Worm (Caenorhabditis elegans) whole organism, young adult: ENCODE results near the gene grl-13.
"Not testable (repeated sequence)": the region's sequence is repeated elsewhere in the genome, so short reads cannot be mapped to it uniquely, and the experiment has no call there.

Experiments
- B0035.1 ChIP-seq: sonication (generic microtip); optimal IDR thresholded peaks from 2 replicates; lab custom pipeline; 2016; ENCODE audit warnings: missing genetic modification characterization, mild to moderate bottlenecking, missing compliant biosample characterization, missing genotype, missing genetic modification reagents
- C06A6.2 ChIP-seq: fragments of 200-800 bp; sonication (Bioruptor generic); conservative IDR thresholded peaks from 2 replicates; pipeline ENCODE4 v1.3.6; 2022; ENCODE audit warnings: missing genetic modification characterization, missing compliant biosample characterization
- F55B11.4 ChIP-seq: sonication (generic microtip); optimal IDR thresholded peaks from 2 replicates; lab custom pipeline; 2016; ENCODE audit warnings: missing compliant biosample characterization, missing genetic modification characterization, borderline replicate concordance; ENCODE audit not compliant: insufficient read depth
- Y79H2A.3 ChIP-seq: fragments of 200-800 bp; sonication (Bioruptor generic); conservative IDR thresholded peaks from 2 replicates; pipeline ENCODE4 v1.3.6; 2022; ENCODE audit warnings: missing genetic modification reagents, missing genetic modification characterization, missing compliant biosample characterization
- Y95B8A.8 ChIP-seq: fragments of 200-800 bp; sonication (Bioruptor generic); IDR thresholded peaks from 2 replicates; pipeline ENCODE4 v1.3.6; 2022; ENCODE audit warnings: missing genetic modification reagents, missing genetic modification characterization, missing compliant biosample characterization
- dpl-1 ChIP-seq: fragments of 150-350 bp; optimal IDR thresholded peaks from 2 replicates; lab custom pipeline; 2014; ENCODE audit warnings: missing biosample characterization, missing genetic modification reagents, missing genetic modification characterization
- efl-1 ChIP-seq: fragments of 150-350 bp; optimal IDR thresholded peaks from 2 replicates; lab custom pipeline; 2014; ENCODE audit warnings: missing biosample characterization, missing genetic modification reagents, missing genetic modification characterization
- hlh-26 ChIP-seq: fragments of 200-800 bp; sonication (Bioruptor generic); conservative IDR thresholded peaks from 2 replicates; pipeline ENCODE4 v1.3.6; 2022; ENCODE audit warnings: missing genetic modification reagents, missing genetic modification characterization, missing compliant biosample characterization
- madf-3 ChIP-seq: fragments of 200-800 bp; sonication (Bioruptor generic); IDR thresholded peaks from 2 replicates; pipeline ENCODE4 v1.3.6; 2022; ENCODE audit warnings: missing genetic modification reagents, missing genetic modification characterization, missing compliant biosample characterization
- nhr-179 ChIP-seq: sonication (generic microtip); optimal IDR thresholded peaks from 2 replicates; lab custom pipeline; 2016; ENCODE audit warnings: mild to moderate bottlenecking, missing genetic modification characterization, missing compliant biosample characterization
- rpc-1 ChIP-seq, 2 experiments: fragments of 150-350 bp in 1 of 2; sonication (generic microtip) in 1 of 2; optimal IDR thresholded peaks; 2 replicates each; lab custom pipeline; 2014 to 2018; ENCODE audit warnings: missing biosample characterization in 1 of 2, missing genetic modification characterization in 1 of 2, missing genetic modification reagents in 1 of 2, missing genotype in 1 of 2
- sea-2 ChIP-seq: fragments of 200-800 bp; sonication (Bioruptor generic); IDR thresholded peaks from 2 replicates; pipeline ENCODE4 v1.3.6; 2022; ENCODE audit warnings: missing genetic modification characterization, missing compliant biosample characterization
- unc-62 ChIP-seq: fragments of 150-350 bp; optimal IDR thresholded peaks from 2 replicates; lab custom pipeline; 2014; ENCODE audit warnings: missing biosample characterization, missing genetic modification reagents, missing genetic modification characterization

ce11 chrV:4333518-4333917, 30.9 kb downstream of the grl-13 start:
- not testable (repeated sequence) for TF ChIP-seq Y95B8A.8 (GFP tag; lab: Robert Waterston, UW); sea-2 (GFP tag; lab: Robert Waterston, UW); madf-3; F55B11.4 (tag; lab: Kevin White, UChicago); nhr-179; Y79H2A.3 (GFP tag; lab: Robert Waterston, UW); B0035.1 (tag; lab: Kevin White, UChicago); C06A6.2 (GFP tag; lab: Robert Waterston, UW); hlh-26; rpc-1 (optimal IDR thresholded peaks at IDR 0.05; lab: Kevin White, UChicago); rpc-1 (tag; optimal IDR thresholded peaks at IDR 0.05; lab: Kevin White, UChicago); efl-1 (GFP tag; lab: Kevin White, UChicago); dpl-1 (GFP tag; lab: Kevin White, UChicago); unc-62
